Worm (Caenorhabditis elegans): ENCODE measurements around the gene sqd-1.

The sqd-1 gene

DNA sequence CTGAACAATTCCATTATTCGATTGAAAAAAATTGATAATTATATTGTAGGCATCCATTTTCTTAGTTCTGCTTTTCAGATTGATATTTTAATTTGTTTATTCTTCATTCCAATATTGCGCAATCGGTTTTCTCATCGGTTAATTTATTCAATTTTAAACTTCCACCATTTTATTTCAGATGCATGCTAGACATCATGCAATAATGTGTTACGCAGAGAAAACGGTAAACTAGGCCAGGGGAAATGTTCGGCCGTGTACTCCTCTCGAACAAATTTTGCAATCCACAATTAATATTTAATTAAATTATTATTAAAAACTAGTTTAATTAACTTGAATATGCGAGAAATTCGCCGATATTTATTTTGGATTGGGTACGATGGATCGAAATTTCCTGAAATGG, 2.3 kb upstream of the sqd-1 start, which contains the start of gene Y73B6BL.29 (continued):
- no peak for TF ChIP-seq eyg-1 (tag; optimal IDR thresholded peaks at IDR 0.05)
- no peak for TF ChIP-seq ceh-22 (tag; optimal IDR thresholded peaks at IDR 0.05)
- peak; percentile 27 for TF ChIP-seq ceh-18 (tag; optimal IDR thresholded peaks at IDR 0.05)
- TF ChIP-seq ahr-1 (tag; optimal IDR thresholded peaks at IDR 0.05), result no peak
- no peak for TF ChIP-seq pag-3 (tag; optimal IDR thresholded peaks at IDR 0.05; ENCODE audit: borderline replicate concordance)
- no peak for TF ChIP-seq hlh-6 (tag; optimal IDR thresholded peaks at IDR 0.05)
- no peak for TF ChIP-seq che-1 (tag; optimal IDR thresholded peaks at IDR 0.05)
- TF ChIP-seq ceh-19 (GFP tag; optimal IDR thresholded peaks at IDR 0.05), result peak; percentile 56
- TF ChIP-seq ceh-6 (GFP tag; optimal IDR thresholded peaks at IDR 0.05), result no peak
- peak; percentile 75 for TF ChIP-seq fax-1 (tag; optimal IDR thresholded peaks at IDR 0.05)
- TF ChIP-seq tbx-2 (tag; optimal IDR thresholded peaks at IDR 0.05), result peak; percentile 87
- no peak for TF ChIP-seq Y22D7AL.16 (tag; optimal IDR thresholded peaks at IDR 0.05)
- no peak for TF ChIP-seq C38D4.7 (GFP tag; optimal IDR thresholded peaks at IDR 0.05)
- TF ChIP-seq tbx-7 (tag; optimal IDR thresholded peaks at IDR 0.05), result peak; percentile 86
- peak; percentile 93 for TF ChIP-seq C08G9.2 (tag; optimal IDR thresholded peaks at IDR 0.05)
- TF ChIP-seq odd-2 (tag; optimal IDR thresholded peaks at IDR 0.05), result no peak
- TF ChIP-seq ref-2 (tag; optimal IDR thresholded peaks at IDR 0.05), result peak; percentile 90
- TF ChIP-seq ceh-31 (tag; optimal IDR thresholded peaks at IDR 0.05), result peak; percentile 91
- TF ChIP-seq gmeb-2 (tag; optimal IDR thresholded peaks at IDR 0.05), result peak; percentile 18
- no peak for TF ChIP-seq dmd-4 (tag; optimal IDR thresholded peaks at IDR 0.05; ENCODE audit: borderline replicate concordance)
- no peak for TF ChIP-seq sdc-2 (tag; optimal IDR thresholded peaks at IDR 0.05)
- TF ChIP-seq ceh-14 (tag; optimal IDR thresholded peaks at IDR 0.05), result peak; percentile 56
- TF ChIP-seq ceh-24 (tag; optimal IDR thresholded peaks at IDR 0.05), result no peak
- TF ChIP-seq elt-2 (tag; optimal IDR thresholded peaks at IDR 0.05), result peak; percentile 58
- peak; percentile 50 for TF ChIP-seq nfya-1 (tag; optimal IDR thresholded peaks at IDR 0.05)
- TF ChIP-seq unc-42 (tag; optimal IDR thresholded peaks at IDR 0.05), result peak; percentile 82

DNA sequence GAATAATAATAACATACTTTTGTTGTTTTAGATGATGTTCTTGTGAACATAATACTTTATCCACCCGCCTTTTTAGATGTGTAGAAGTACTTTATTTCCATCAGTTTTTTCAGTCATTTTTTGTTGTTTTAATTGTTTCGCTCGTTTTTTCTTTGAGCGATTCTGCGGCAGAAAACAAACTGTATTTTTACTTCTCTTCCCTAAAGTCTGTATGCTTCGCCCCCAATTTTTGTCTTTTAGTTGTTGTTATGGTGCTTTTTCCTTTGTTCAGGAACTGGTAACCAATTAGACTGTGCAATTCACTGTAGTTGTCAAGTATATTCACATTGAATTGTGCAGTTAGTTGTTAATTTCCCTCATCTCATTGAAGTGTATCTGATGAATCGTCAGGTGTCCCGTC, 1.8 kb downstream of the sqd-1 start:
- TF ChIP-seq ceh-2 (tag; optimal IDR thresholded peaks at IDR 0.05) (no peak), hlh-8 (tag; optimal IDR thresholded peaks at IDR 0.05) (no peak), tbx-2 (tag; optimal IDR thresholded peaks at IDR 0.05) (no peak), sox-4 (tag; optimal IDR thresholded peaks at IDR 0.05) (no peak), pha-4 (tag; optimal IDR thresholded peaks at IDR 0.05) (no peak), pros-1 (tag; optimal IDR thresholded peaks at IDR 0.05) (no peak), nfya-1 (tag; optimal IDR thresholded peaks at IDR 0.05) (no peak), ceh-45 (GFP tag; IDR thresholded peaks at IDR 0.05) (no peak), ztf-16 (tag; optimal IDR thresholded peaks at IDR 0.05) (no peak), fkh-10 (GFP tag; optimal IDR thresholded peaks at IDR 0.05) (no peak), hlh-13 (GFP tag; optimal IDR thresholded peaks at IDR 0.05) (no peak), ref-2 (tag; optimal IDR thresholded peaks at IDR 0.05) (no peak), odd-2 (tag; optimal IDR thresholded peaks at IDR 0.05) (no peak), ceh-48 (tag; optimal IDR thresholded peaks at IDR 0.05) (no peak)

DNA sequence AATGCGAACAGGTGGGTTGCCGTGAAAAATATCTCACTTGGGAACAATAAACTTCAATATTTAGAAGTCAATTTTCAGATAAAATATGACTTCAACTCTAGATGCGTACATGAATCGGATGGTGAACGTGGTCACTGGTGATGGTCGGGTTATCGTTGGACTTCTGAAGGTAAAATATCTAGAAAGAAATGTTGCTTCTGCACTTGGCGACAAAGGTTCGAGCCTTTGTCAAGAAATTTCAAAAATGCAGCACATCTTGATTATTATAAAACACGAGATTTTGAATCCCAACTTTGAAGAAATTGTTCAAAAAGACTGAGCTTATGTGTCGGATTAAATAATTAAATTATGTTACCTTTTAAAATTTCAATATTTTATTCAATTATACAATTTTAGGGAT, 2.5 kb downstream of the sqd-1 start, which contains the start of gene lsm-8:
Gene lsm-8, plus strand, starts transcription at position 79 of the 400 bp plus-strand sequence.
- TF ChIP-seq nhr-232 (tag; optimal IDR thresholded peaks at IDR 0.05) (no peak), tbx-2 (tag; optimal IDR thresholded peaks at IDR 0.05) (no peak), lim-6 (tag; optimal IDR thresholded peaks at IDR 0.05) (no peak), zip-5 (tag; optimal IDR thresholded peaks at IDR 0.05) (no peak), ztf-16 (tag; optimal IDR thresholded peaks at IDR 0.05) (no peak), fkh-10 (GFP tag; optimal IDR thresholded peaks at IDR 0.05) (no peak), mec-3 (tag; optimal IDR thresholded peaks at IDR 0.05; ENCODE audit: borderline replicate concordance) (no peak), C38D4.7 (GFP tag; optimal IDR thresholded peaks at IDR 0.05) (no peak), sox-2 (GFP tag; IDR thresholded peaks at IDR 0.05) (no peak), pax-1 (tag; optimal IDR thresholded peaks at IDR 0.05) (no peak), unc-55 (GFP tag; optimal IDR thresholded peaks at IDR 0.05) (no peak), odd-2 (tag; optimal IDR thresholded peaks at IDR 0.05) (no peak), F13H6.1 (tag; optimal IDR thresholded peaks at IDR 0.05) (no peak), hlh-15 (tag; optimal IDR thresholded peaks at IDR 0.05) (no peak), tbx-7 (tag; optimal IDR thresholded peaks at IDR 0.05) (no peak)
